Fruit fly (Drosophila melanogaster) whole organism, wandering third instar larva: ENCODE measurements around the gene ND-42.
A peak's percentile ranks its signal among the peaks of the same experiment; 100 is the strongest.

Source experiments
- Myc ChIP-seq: fragments of >200 bp; optimal IDR thresholded peaks from 2 replicates; lab custom pipeline; 2017
- N ChIP-seq: fragments of >200 bp; optimal IDR thresholded peaks from 2 replicates; lab custom pipeline; 2018; ENCODE audit warnings: missing biosample characterization, missing external identifiers, missing genetic modification characterization
- br ChIP-seq: fragments of 200-800 bp; sonication (Bioruptor generic); optimal IDR thresholded peaks from 2 replicates; lab custom pipeline; 2016; ENCODE audit warnings: missing biosample characterization, missing genetic modification characterization
- h ChIP-seq: fragments of 200-800 bp; sonication (Bioruptor generic); optimal IDR thresholded peaks from 3 replicates; lab custom pipeline; 2016; ENCODE audit warnings: missing biosample characterization, mild to moderate bottlenecking, missing genetic modification characterization
- pan ChIP-seq: fragments of >200 bp; optimal IDR thresholded peaks from 2 replicates; lab custom pipeline; 2017
- rgr ChIP-seq: fragments of 200-800 bp; sonication (Bioruptor generic); optimal IDR thresholded peaks from 3 replicates; lab custom pipeline; 2016; ENCODE audit warnings: missing biosample characterization, mild to moderate bottlenecking, missing genetic modification characterization
- woc ChIP-seq: sonication (Bioruptor generic); optimal IDR thresholded peaks from 2 replicates; lab custom pipeline; 2016; ENCODE audit warnings: missing biosample characterization, mild to moderate bottlenecking, missing genetic modification characterization

DNA sequence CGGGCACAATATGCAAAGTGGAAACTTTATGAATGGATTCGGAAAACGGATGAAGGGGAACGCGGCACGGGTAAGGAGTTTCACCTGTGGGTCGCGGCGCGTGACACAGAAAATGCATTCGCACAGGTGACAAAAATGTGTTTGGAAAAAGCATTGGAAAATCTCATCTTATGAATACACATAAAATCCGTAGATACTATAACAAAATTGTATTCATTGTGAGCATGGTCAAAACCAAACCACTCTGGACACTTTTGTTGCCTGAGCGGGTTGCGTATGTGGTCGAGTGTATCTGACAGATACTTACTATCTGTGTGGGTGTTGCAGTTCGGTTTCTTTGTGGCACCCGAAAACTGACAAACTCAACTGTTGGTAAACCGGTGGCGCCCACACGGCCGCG, 12.0 kb downstream of the ND-42 start:
- TF ChIP-seq br (GFP tag; lab: Kevin White, UChicago) (no peak), N (GFP tag; lab: Kevin White, UChicago) (no peak), rgr (GFP tag; lab: Kevin White, UChicago) (peak; percentile 71), pan (no peak), woc (GFP tag; lab: Kevin White, UChicago) (no peak), h (no peak), Myc (lab: Kevin White, UChicago) (no peak)
